Worm (Caenorhabditis elegans) whole organism, mixed stage, embryonic: ENCODE measurements around the gene F35E12.2.

Experiments used
- M03D4.4 ChIP-seq: sonication (generic microtip); optimal IDR thresholded peaks from 2 replicates; lab custom pipeline; 2017; ENCODE audit warnings: mild to moderate bottlenecking, missing genetic modification characterization, missing compliant biosample characterization
- bed-3 ChIP-seq: fragments of 200-800 bp; sonication (Bioruptor generic); optimal IDR thresholded peaks from 3 replicates; lab custom pipeline; 2018; ENCODE audit warnings: mild to moderate bottlenecking, missing genetic modification characterization, moderate library complexity, missing compliant biosample characterization
- blmp-1 ChIP-seq: fragments of 150-350 bp; optimal IDR thresholded peaks from 2 replicates; lab custom pipeline; 2014; ENCODE audit warnings: missing biosample characterization, missing genetic modification characterization
- ceh-43 ChIP-seq: fragments of 200-800 bp; sonication (Bioruptor generic); optimal IDR thresholded peaks from 2 replicates; lab custom pipeline; 2018; ENCODE audit warnings: mild to moderate bottlenecking, missing genetic modification characterization, moderate library complexity, missing compliant biosample characterization
- ceh-83 ChIP-seq: fragments of 200-800 bp; sonication (Bioruptor generic); optimal IDR thresholded peaks from 2 replicates; lab custom pipeline; 2018; ENCODE audit warnings: mild to moderate bottlenecking, missing genetic modification characterization, missing compliant biosample characterization
- ces-1 ChIP-seq: fragments of 150-350 bp; optimal IDR thresholded peaks from 2 replicates; lab custom pipeline; 2014; ENCODE audit warnings: missing biosample characterization, missing genetic modification reagents, missing genetic modification characterization
- cnd-1 ChIP-seq: fragments of 200-800 bp; sonication (Bioruptor generic); optimal IDR thresholded peaks from 2 replicates; lab custom pipeline; 2018; ENCODE audit warnings: mild to moderate bottlenecking, missing genetic modification characterization, missing compliant biosample characterization
- drap-1 ChIP-seq: fragments of 200-800 bp; sonication (Bioruptor generic); optimal IDR thresholded peaks from 3 replicates; lab custom pipeline; 2018; ENCODE audit warnings: mild to moderate bottlenecking, missing genetic modification characterization, missing compliant biosample characterization
- elt-1 ChIP-seq: sonication (generic microtip); optimal IDR thresholded peaks from 2 replicates; lab custom pipeline; 2017; ENCODE audit warnings: missing genetic modification characterization, mild to moderate bottlenecking, missing compliant biosample characterization, antibody characterized with exemption, moderate library complexity, borderline replicate concordance; ENCODE audit not compliant: insufficient read depth
- elt-3 ChIP-seq: fragments of 150-350 bp; optimal IDR thresholded peaks from 2 replicates; lab custom pipeline; 2014; ENCODE audit warnings: missing biosample characterization, missing genetic modification characterization
- flh-1 ChIP-seq: fragments of 200-800 bp; sonication (Bioruptor generic); optimal IDR thresholded peaks from 2 replicates; lab custom pipeline; 2018; ENCODE audit warnings: mild to moderate bottlenecking, missing genetic modification characterization, moderate library complexity, missing compliant biosample characterization
- ham-2 ChIP-seq: fragments of 200-800 bp; sonication (Bioruptor generic); optimal IDR thresholded peaks from 2 replicates; lab custom pipeline; 2018; ENCODE audit warnings: mild to moderate bottlenecking, missing genetic modification characterization, missing compliant biosample characterization
- hlh-1 ChIP-seq: fragments of 150-350 bp; optimal IDR thresholded peaks from 2 replicates; lab custom pipeline; 2014; ENCODE audit warnings: missing biosample characterization, missing genetic modification reagents, missing genetic modification characterization
- lin-13 ChIP-seq: fragments of 150-350 bp; optimal IDR thresholded peaks from 2 replicates; lab custom pipeline; 2014; ENCODE audit warnings: missing biosample characterization, missing genetic modification characterization
- lin-32 ChIP-seq: fragments of 200-800 bp; sonication (Bioruptor generic); optimal IDR thresholded peaks from 2 replicates; lab custom pipeline; 2018; ENCODE audit warnings: mild to moderate bottlenecking, missing genetic modification characterization, missing compliant biosample characterization
- mab-5 ChIP-seq: fragments of 150-350 bp; optimal IDR thresholded peaks from 2 replicates; lab custom pipeline; 2014; ENCODE audit warnings: missing biosample characterization, missing genetic modification characterization
- mep-1 ChIP-seq: fragments of 150-350 bp; optimal IDR thresholded peaks from 2 replicates; lab custom pipeline; 2017; ENCODE audit warnings: missing biosample characterization, missing genetic modification reagents, missing genetic modification characterization, inconsistent platforms
- mls-2 ChIP-seq: sonication (generic microtip); optimal IDR thresholded peaks from 2 replicates; lab custom pipeline; 2016; ENCODE audit warnings: mild to moderate bottlenecking, missing genetic modification characterization, moderate library complexity, missing compliant biosample characterization
- nhr-12 ChIP-seq: fragments of 150-350 bp; optimal IDR thresholded peaks from 2 replicates; lab custom pipeline; 2014; ENCODE audit warnings: missing biosample characterization, missing genetic modification characterization
- nhr-2 ChIP-seq: fragments of 150-350 bp; optimal IDR thresholded peaks from 2 replicates; lab custom pipeline; 2014; ENCODE audit warnings: missing biosample characterization, missing genetic modification characterization
- nhr-237 ChIP-seq: fragments of 150-350 bp; optimal IDR thresholded peaks from 2 replicates; lab custom pipeline; 2014; ENCODE audit warnings: missing biosample characterization, missing genetic modification characterization
- nhr-28 ChIP-seq: fragments of 150-350 bp; optimal IDR thresholded peaks from 2 replicates; lab custom pipeline; 2014; ENCODE audit warnings: missing biosample characterization, missing genetic modification characterization
- nhr-76 ChIP-seq: sonication (generic microtip); optimal IDR thresholded peaks from 2 replicates; lab custom pipeline; 2017; ENCODE audit warnings: missing biosample characterization, missing genetic modification characterization
- pha-4 ChIP-seq: fragments of 150-350 bp; optimal IDR thresholded peaks from 2 replicates; lab custom pipeline; 2018; ENCODE audit warnings: missing biosample characterization, missing genetic modification reagents, missing genetic modification characterization
- sem-2 ChIP-seq: fragments of 200-800 bp; sonication (Bioruptor generic); optimal IDR thresholded peaks from 2 replicates; lab custom pipeline; 2018; ENCODE audit warnings: mild to moderate bottlenecking, missing genetic modification characterization, missing compliant biosample characterization
- snpc-4 ChIP-seq: fragments of 150-350 bp; optimal IDR thresholded peaks from 2 replicates; lab custom pipeline; 2014; ENCODE audit warnings: missing biosample characterization, missing genetic modification characterization
- sptf-1 ChIP-seq: sonication (generic microtip); optimal IDR thresholded peaks from 2 replicates; lab custom pipeline; 2017; ENCODE audit warnings: mild to moderate bottlenecking, missing genetic modification characterization, moderate library complexity, missing compliant biosample characterization
- unc-120 ChIP-seq: sonication (generic microtip); optimal IDR thresholded peaks from 2 replicates; lab custom pipeline; 2017; ENCODE audit warnings: missing genetic modification characterization, missing compliant biosample characterization; ENCODE audit not compliant: poor library complexity, severe bottlenecking
- unc-39 ChIP-seq: fragments of 150-350 bp; optimal IDR thresholded peaks from 2 replicates; lab custom pipeline; 2014; ENCODE audit warnings: missing biosample characterization, missing genetic modification characterization
- unc-62 ChIP-seq: fragments of 150-350 bp; optimal IDR thresholded peaks from 2 replicates; lab custom pipeline; 2014; ENCODE audit warnings: missing biosample characterization, missing genetic modification reagents, missing genetic modification characterization
- zip-8 ChIP-seq: fragments of 150-350 bp; optimal IDR thresholded peaks from 2 replicates; lab custom pipeline; 2014; ENCODE audit warnings: missing biosample characterization, missing genetic modification characterization
- ztf-11 ChIP-seq: fragments of 150-350 bp; optimal IDR thresholded peaks from 2 replicates; lab custom pipeline; 2014; ENCODE audit warnings: missing biosample characterization, missing genetic modification characterization

The F35E12.2 gene

ce11 chrV:13703960-13704359 is 20.7 kb downstream of the F35E12.2 start, which contains the start of gene T01D3.3:
T01D3.3 (plus strand) TSS chrV:13704271.
- TF ChIP-seq nhr-2 (tag; lab: Kevin White, UChicago) (peak; percentile 1), unc-39 (tag; lab: Kevin White, UChicago) (no peak), ceh-43 (GFP tag; lab: Kevin White, UChicago) (no peak), ces-1 (GFP tag; lab: Kevin White, UChicago) (no peak)

ce11 chrV:13694103-13694502 is 30.6 kb downstream of the F35E12.2 start:
- no peak for TF ChIP-seq bed-3 (GFP tag; lab: Kevin White, UChicago)
- TF ChIP-seq unc-39 (tag; lab: Kevin White, UChicago), result no peak
- TF ChIP-seq ceh-83 (GFP tag; lab: Kevin White, UChicago), result no peak
- no peak for TF ChIP-seq nhr-237 (tag; lab: Kevin White, UChicago)
- TF ChIP-seq ces-1 (GFP tag; lab: Kevin White, UChicago), result no peak

ce11 chrV:13690276-13690675 is 34.4 kb downstream of the F35E12.2 start:
- TF ChIP-seq drap-1 (GFP tag; lab: Kevin White, UChicago), result no peak
- TF ChIP-seq lin-32 (GFP tag; lab: Kevin White, UChicago), result no peak
- no peak for TF ChIP-seq unc-39 (tag; lab: Kevin White, UChicago)

- TF ChIP-seq nhr-12, result no peak
- TF ChIP-seq, all 35 proteins: peak for 0
Observed at ce11 chrV:13689592-13689991, 35.1 kb downstream of the F35E12.2 start, which contains the start of gene T01D3.1. T01D3.1 (plus strand) TSS chrV:13689892.

- TF ChIP-seq unc-120 (no peak), ceh-43 (GFP tag; lab: Kevin White, UChicago) (no peak), pha-4 (no peak), elt-1 (tag; lab: Kevin White, UChicago) (no peak), bed-3 (GFP tag; lab: Kevin White, UChicago) (no peak), unc-39 (tag; lab: Kevin White, UChicago) (no peak), blmp-1 (tag; lab: Kevin White, UChicago) (no peak)
- TF ChIP-seq, all 35 proteins: peak for 0
Observed at ce11 chrV:13687504-13687903, 37.2 kb downstream of the F35E12.2 start.

- TF ChIP-seq sptf-1 (tag; lab: Kevin White, UChicago) (no peak), nhr-28 (tag; lab: Kevin White, UChicago) (no peak), nhr-2 (tag; lab: Kevin White, UChicago) (no peak), ces-1 (GFP tag; lab: Kevin White, UChicago) (peak; percentile 68), unc-120 (no peak)
- TF ChIP-seq, all 35 proteins: peak for 1
Observed at ce11 chrV:13686513-13686912, 38.2 kb downstream of the F35E12.2 start.

- TF ChIP-seq ces-1 (GFP tag; lab: Kevin White, UChicago), result peak; percentile 86
- no peak for TF ChIP-seq nhr-76 (tag; lab: Kevin White, UChicago)
- TF ChIP-seq hlh-1 (tag; lab: Kevin White, UChicago), result no peak
- no peak for TF ChIP-seq ceh-83 (GFP tag; lab: Kevin White, UChicago)
- TF ChIP-seq bed-3 (GFP tag; lab: Kevin White, UChicago), result no peak
- no peak for TF ChIP-seq sem-2 (GFP tag; lab: Kevin White, UChicago)
Observed at ce11 chrV:13681445-13681844, 43.2 kb downstream of the F35E12.2 start.

ce11 chrV:13679859-13680258 is 44.8 kb downstream of the F35E12.2 start:
- no peak for TF ChIP-seq mab-5
- no peak for TF ChIP-seq pha-4
- TF ChIP-seq, all 35 proteins: peak for 0

ce11 chrV:13678542-13678941 is 46.1 kb downstream of the F35E12.2 start, which contains the start of the genes tag-65 and ccz-1:
tag-65 (minus strand) TSS chrV:13678587.
ccz-1 (plus strand) TSS chrV:13678875.
- TF ChIP-seq bed-3 (GFP tag; lab: Kevin White, UChicago) (no peak), mep-1 (peak; percentile 74), flh-1 (GFP tag; lab: Kevin White, UChicago) (no peak), elt-3 (no peak), cnd-1 (no peak), snpc-4 (tag; lab: Kevin White, UChicago) (no peak), ceh-83 (GFP tag; lab: Kevin White, UChicago) (peak; percentile 34), ceh-43 (GFP tag; lab: Kevin White, UChicago) (no peak), sem-2 (GFP tag; lab: Kevin White, UChicago) (no peak), zip-8 (tag; lab: Kevin White, UChicago) (no peak), unc-39 (tag; lab: Kevin White, UChicago) (no peak), ztf-11 (tag; lab: Kevin White, UChicago) (no peak), ham-2 (GFP tag; lab: Kevin White, UChicago) (no peak), mls-2 (tag; lab: Kevin White, UChicago) (no peak), pha-4 (peak; percentile 90), nhr-12 (no peak), drap-1 (GFP tag; lab: Kevin White, UChicago) (no peak), lin-32 (GFP tag; lab: Kevin White, UChicago) (no peak), sptf-1 (tag; lab: Kevin White, UChicago) (peak; percentile 60), M03D4.4 (no peak), ces-1 (GFP tag; lab: Kevin White, UChicago) (peak; percentile 85), unc-62 (GFP tag; lab: Kevin White, UChicago) (peak; percentile 60), lin-13 (peak; percentile 66)
